Fruit fly (Drosophila melanogaster) whole organism, prepupa: ENCODE results near the gene Mkrn1.

Experiments
- CG15336 ChIP-seq: fragments of 200-800 bp; sonication (Bioruptor generic); IDR thresholded peaks from 2 replicates; pipeline ENCODE4 v1.3.6; 2022; ENCODE audit warnings: missing biosample characterization, missing genetic modification characterization
- CG32006 ChIP-seq: fragments of 200-800 bp; sonication (Bioruptor generic); optimal IDR thresholded peaks from 3 replicates; lab custom pipeline; 2017; ENCODE audit warnings: missing biosample characterization, mild to moderate bottlenecking, missing genetic modification characterization
- CG8119 ChIP-seq: fragments of 200-800 bp; sonication (Bioruptor generic); IDR thresholded peaks from 3 replicates; pipeline ENCODE4 v1.3.6; 2022; ENCODE audit warnings: missing biosample characterization, missing genetic modification characterization
- Met ChIP-seq: fragments of 200-800 bp; sonication (Bioruptor generic); optimal IDR thresholded peaks from 3 replicates; lab custom pipeline; 2016; ENCODE audit warnings: missing biosample characterization, missing genetic modification characterization
- Smox ChIP-seq: fragments of 200-800 bp; sonication (Bioruptor generic); optimal IDR thresholded peaks from 3 replicates; lab custom pipeline; 2016; ENCODE audit warnings: missing biosample characterization, missing genetic modification characterization
- Sox102F ChIP-seq: fragments of 200-800 bp; sonication (Bioruptor generic); optimal IDR thresholded peaks from 2 replicates; lab custom pipeline; 2016; ENCODE audit warnings: missing biosample characterization, mild to moderate bottlenecking, missing genetic modification characterization
- net ChIP-seq: fragments of 200-800 bp; sonication (Bioruptor generic); optimal IDR thresholded peaks from 3 replicates; lab custom pipeline; 2016; ENCODE audit warnings: missing biosample characterization, missing genetic modification characterization

dm6 chr3L:21518345-21518744 is 15.2 kb downstream of the Mkrn1 start:
- TF ChIP-seq CG32006 (GFP tag; lab: Kevin White, UChicago) (no peak), Met (GFP tag; lab: Kevin White, UChicago) (no peak), Smox (GFP tag; lab: Kevin White, UChicago) (no peak), CG15336 (GFP tag; lab: Robert Waterston, UW) (no peak), net (GFP tag; lab: Kevin White, UChicago) (no peak), CG8119 (GFP tag; lab: Robert Waterston, UW) (no peak), Sox102F (no peak)
